Worm (Caenorhabditis elegans) whole organism, L2 larva: ENCODE measurements around the gene hrg-5.
"Not testable (repeated sequence)": the region's sequence is repeated elsewhere in the genome, so short reads cannot be mapped to it uniquely, and the experiment has no call there.

Source experiments
- elt-3 ChIP-seq: sonication (generic microtip); optimal IDR thresholded peaks from 2 replicates; lab custom pipeline; 2017; ENCODE audit warnings: missing biosample characterization, missing genetic modification characterization
- lin-39 ChIP-seq: fragments of 150-350 bp; optimal IDR thresholded peaks from 2 replicates; lab custom pipeline; 2014; ENCODE audit warnings: missing biosample characterization, missing genetic modification reagents, missing genetic modification characterization
- mdl-1 ChIP-seq, 2 experiments: fragments of 150-350 bp in 1 of 2; sonication (generic microtip) in 1 of 2; optimal IDR thresholded peaks; 2 replicates each; lab custom pipeline; 2017; ENCODE audit warnings: missing biosample characterization in 2 of 2, missing genetic modification characterization in 2 of 2
- nhr-21 ChIP-seq: fragments of 150-350 bp; optimal IDR thresholded peaks from 2 replicates; lab custom pipeline; 2014; ENCODE audit warnings: missing biosample characterization, missing genetic modification characterization
- nhr-77 ChIP-seq: fragments of 150-350 bp; optimal IDR thresholded peaks from 2 replicates; lab custom pipeline; 2014; ENCODE audit warnings: missing biosample characterization, missing genetic modification characterization
- skn-1 ChIP-seq: sonication (generic microtip); optimal IDR thresholded peaks from 2 replicates; lab custom pipeline; 2017; ENCODE audit warnings: missing biosample characterization, missing genetic modification characterization

DNA sequence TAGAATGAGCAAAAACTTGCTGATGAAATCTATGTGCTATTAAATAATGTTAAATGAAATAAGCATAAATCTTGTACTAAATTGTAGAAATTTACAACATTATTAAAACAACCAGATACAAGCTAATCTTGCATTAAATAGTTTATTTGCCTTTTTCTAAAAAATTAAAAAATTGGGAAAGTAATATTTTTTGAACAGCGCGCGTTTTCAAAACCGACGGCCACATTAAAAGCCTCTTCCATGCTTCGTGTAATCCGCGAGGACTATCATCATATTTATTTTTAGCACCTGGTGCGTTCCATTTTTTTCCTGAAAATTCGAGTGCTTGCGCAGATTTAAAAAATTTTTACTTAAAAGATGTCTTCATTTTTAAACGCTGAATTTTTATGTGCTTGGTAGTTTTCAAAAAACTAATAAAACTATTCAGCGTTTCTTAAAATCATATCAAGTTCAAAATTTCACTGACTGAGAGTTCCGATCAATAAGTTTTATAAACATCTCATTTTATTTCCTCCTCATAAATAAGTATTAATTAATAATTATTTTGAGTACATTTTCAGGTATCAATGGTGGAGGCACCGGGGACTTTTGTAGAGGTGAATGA is 41.8 kb downstream of the hrg-5 start, which contains the start of gene Y43E12A.3:
- TF ChIP-seq skn-1; elt-3 (tag; lab: Kevin White, UChicago); nhr-77 (tag; lab: Kevin White, UChicago); nhr-21; lin-39 (tag; lab: Kevin White, UChicago); mdl-1 (tag; optimal IDR thresholded peaks at IDR 0.05; lab: Kevin White, UChicago): not testable (repeated sequence)
